Worm (Caenorhabditis elegans) whole organism, L4 larva: ENCODE measurements around the gene F38B6.8.

Experiments
- F37D6.2 ChIP-seq: sonication (generic microtip); optimal IDR thresholded peaks from 2 replicates; lab custom pipeline; 2016; ENCODE audit warnings: mild to moderate bottlenecking, missing genetic modification characterization, missing compliant biosample characterization
- F44E2.7 ChIP-seq: fragments of 200-800 bp; sonication (Bioruptor generic); IDR thresholded peaks from 2 replicates; pipeline ENCODE4 v2.1.2; 2022; ENCODE audit warnings: missing genetic modification characterization, missing compliant biosample characterization
- T20F7.1 ChIP-seq: fragments of 200-800 bp; sonication (Bioruptor generic); optimal IDR thresholded peaks from 2 replicates; lab custom pipeline; 2018; ENCODE audit warnings: mild to moderate bottlenecking, missing genetic modification characterization, missing compliant biosample characterization
- Y105C5A.15 ChIP-seq: fragments of 200-800 bp; sonication (Bioruptor generic); IDR thresholded peaks from 2 replicates; pipeline ENCODE4 v1.3.6; 2022; ENCODE audit warnings: missing genetic modification characterization, missing compliant biosample characterization
- Y5F2A.4 ChIP-seq: fragments of 200-800 bp; sonication (Bioruptor generic); optimal IDR thresholded peaks from 2 replicates; lab custom pipeline; 2018; ENCODE audit warnings: mild to moderate bottlenecking, missing genetic modification characterization, missing compliant biosample characterization
- Y75B8A.6 ChIP-seq: fragments of 200-800 bp; sonication (Bioruptor generic); IDR thresholded peaks from 2 replicates; pipeline ENCODE4 v1.3.6; 2022; ENCODE audit warnings: missing genetic modification reagents, missing genetic modification characterization, missing compliant biosample characterization
- ZK337.2 ChIP-seq: fragments of 200-800 bp; sonication (Bioruptor generic); IDR thresholded peaks from 2 replicates; pipeline ENCODE4 v1.3.6; 2022; ENCODE audit warnings: missing genetic modification reagents, missing genetic modification characterization, missing compliant biosample characterization
- ZK546.5 ChIP-seq, 2 experiments: sonication (generic microtip); optimal IDR thresholded peaks; 2 replicates each; lab custom pipeline; 2017; ENCODE audit warnings: missing biosample characterization in 2 of 2, missing genetic modification characterization in 2 of 2
- aly-2 ChIP-seq: sonication (generic microtip); optimal IDR thresholded peaks from 2 replicates; lab custom pipeline; 2018; ENCODE audit warnings: missing biosample characterization, missing genetic modification characterization
- ceh-28 ChIP-seq: fragments of 150-350 bp; optimal IDR thresholded peaks from 2 replicates; lab custom pipeline; 2014; ENCODE audit warnings: missing biosample characterization, missing genetic modification reagents, missing genetic modification characterization
- ces-1 ChIP-seq: fragments of 150-350 bp; sonication (generic microtip); optimal IDR thresholded peaks from 4 replicates; lab custom pipeline; 2014; ENCODE audit warnings: missing biosample characterization, missing genetic modification reagents, missing genetic modification characterization
- daf-12 ChIP-seq: fragments of 150-350 bp; optimal IDR thresholded peaks from 2 replicates; lab custom pipeline; 2014; ENCODE audit warnings: missing biosample characterization, missing genetic modification reagents, missing genetic modification characterization
- daf-16 ChIP-seq, 3 experiments: sonication (generic microtip); optimal IDR thresholded peaks; 2 replicates each; lab custom pipeline; 2016 to 2017; ENCODE audit warnings: missing genetic modification characterization in 3 of 3, missing genetic modification reagents in 3 of 3, mild to moderate bottlenecking in 2 of 3, missing compliant biosample characterization in 2 of 3, missing biosample characterization in 1 of 3, moderate library complexity in 1 of 3
- dmd-6 ChIP-seq: fragments of 200-800 bp; sonication (Bioruptor generic); IDR thresholded peaks from 2 replicates; pipeline ENCODE4 v1.3.6; 2022; ENCODE audit warnings: missing genetic modification reagents, missing genetic modification characterization, missing compliant biosample characterization
- dpl-1 ChIP-seq: fragments of 150-350 bp; optimal IDR thresholded peaks from 2 replicates; lab custom pipeline; 2014; ENCODE audit warnings: missing biosample characterization, missing genetic modification reagents, missing genetic modification characterization
- duxl-1 ChIP-seq: sonication (generic microtip); optimal IDR thresholded peaks from 2 replicates; lab custom pipeline; 2016; ENCODE audit warnings: mild to moderate bottlenecking, missing genetic modification characterization, moderate library complexity, missing compliant biosample characterization; ENCODE audit not compliant: poor library complexity
- dve-1 ChIP-seq: sonication (generic microtip); optimal IDR thresholded peaks from 2 replicates; lab custom pipeline; 2017; ENCODE audit warnings: antibody characterized with exemption, mild to moderate bottlenecking, missing genetic modification characterization, missing compliant biosample characterization; ENCODE audit not compliant: insufficient read depth
- egl-27 ChIP-seq: sonication (generic microtip); optimal IDR thresholded peaks from 3 replicates; lab custom pipeline; 2017; ENCODE audit warnings: missing biosample characterization, missing genetic modification reagents, missing genetic modification characterization
- egl-43 ChIP-seq: fragments of 200-800 bp; sonication (Bioruptor generic); IDR thresholded peaks from 2 replicates; pipeline ENCODE4 v1.3.6; 2022; ENCODE audit warnings: missing genetic modification reagents, missing genetic modification characterization, missing compliant biosample characterization
- fkh-10 ChIP-seq: fragments of 150-350 bp; optimal IDR thresholded peaks from 2 replicates; lab custom pipeline; 2014; ENCODE audit warnings: missing biosample characterization, missing genetic modification reagents, missing genetic modification characterization
- fos-1 ChIP-seq: fragments of 150-350 bp; optimal IDR thresholded peaks from 2 replicates; lab custom pipeline; 2014; ENCODE audit warnings: missing biosample characterization, missing genetic modification characterization
- hif-1 ChIP-seq, 2 experiments: sonication (generic microtip); optimal IDR thresholded peaks; 2 replicates each; lab custom pipeline; 2016 to 2017; ENCODE audit warnings: missing compliant biosample characterization in 2 of 2, missing genetic modification characterization in 2 of 2, missing genetic modification reagents in 2 of 2, missing genotype in 2 of 2, mild to moderate bottlenecking in 1 of 2
- hlh-11 ChIP-seq: fragments of 200-800 bp; sonication (Bioruptor generic); optimal IDR thresholded peaks from 2 replicates; lab custom pipeline; 2018; ENCODE audit warnings: mild to moderate bottlenecking, missing genetic modification characterization, missing compliant biosample characterization
- hmg-1.1 ChIP-seq: fragments of 200-800 bp; sonication (Bioruptor generic); IDR thresholded peaks from 2 replicates; pipeline ENCODE4 v1.3.6; 2022; ENCODE audit warnings: missing genetic modification reagents, missing genetic modification characterization, missing compliant biosample characterization
- lim-7 ChIP-seq: fragments of 200-800 bp; sonication (Bioruptor generic); IDR thresholded peaks from 2 replicates; pipeline ENCODE4 v1.3.6; 2022; ENCODE audit warnings: missing genetic modification characterization, missing compliant biosample characterization
- lin-1 ChIP-seq: fragments of 200-800 bp; sonication (Bioruptor generic); IDR thresholded peaks from 2 replicates; pipeline ENCODE4 v1.3.6; 2022; ENCODE audit warnings: missing genetic modification reagents, missing genetic modification characterization, missing compliant biosample characterization
- lin-15B ChIP-seq: fragments of 150-350 bp; sonication (generic microtip); optimal IDR thresholded peaks from 3 replicates; lab custom pipeline; 2014; ENCODE audit warnings: missing biosample characterization, missing genetic modification characterization
- lin-38 ChIP-seq: fragments of 200-800 bp; sonication (Bioruptor generic); IDR thresholded peaks from 2 replicates; pipeline ENCODE4 v1.3.6; 2022; ENCODE audit warnings: missing genetic modification reagents, missing genetic modification characterization, missing compliant biosample characterization
- mdl-1 ChIP-seq, 2 experiments: fragments of 150-350 bp in 1 of 2; sonication (generic microtip) in 1 of 2; optimal IDR thresholded peaks; 2 replicates each; lab custom pipeline; 2014 to 2017; ENCODE audit warnings: missing biosample characterization in 2 of 2, missing genetic modification characterization in 2 of 2
- mdt-29 ChIP-seq: fragments of 200-800 bp; sonication (Bioruptor generic); IDR thresholded peaks from 2 replicates; pipeline ENCODE4 v1.3.6; 2022; ENCODE audit warnings: missing genetic modification reagents, missing genetic modification characterization, missing compliant biosample characterization
- mep-1 ChIP-seq: fragments of 150-350 bp; sonication (generic microtip); optimal IDR thresholded peaks from 3 replicates; lab custom pipeline; 2014; ENCODE audit warnings: missing biosample characterization, missing genetic modification characterization
- nhr-102 ChIP-seq: sonication (generic microtip); optimal IDR thresholded peaks from 2 replicates; lab custom pipeline; 2016; ENCODE audit warnings: mild to moderate bottlenecking, missing genetic modification characterization, moderate library complexity, missing compliant biosample characterization
- nhr-237 ChIP-seq: sonication (generic microtip); optimal IDR thresholded peaks from 2 replicates; lab custom pipeline; 2017; ENCODE audit warnings: missing biosample characterization, missing genetic modification characterization
- nhr-28 ChIP-seq: fragments of 150-350 bp; optimal IDR thresholded peaks from 2 replicates; lab custom pipeline; 2014; ENCODE audit warnings: missing biosample characterization, missing genetic modification characterization
- nhr-48 ChIP-seq: sonication (generic microtip); optimal IDR thresholded peaks from 2 replicates; lab custom pipeline; 2016; ENCODE audit warnings: mild to moderate bottlenecking, missing genetic modification characterization, missing compliant biosample characterization
- nhr-6 ChIP-seq: fragments of 150-350 bp; optimal IDR thresholded peaks from 2 replicates; lab custom pipeline; 2014; ENCODE audit warnings: missing biosample characterization, missing genetic modification characterization
- nhr-76 ChIP-seq: fragments of 150-350 bp; optimal IDR thresholded peaks from 2 replicates; lab custom pipeline; 2014; ENCODE audit warnings: missing biosample characterization, missing genetic modification characterization
- nhr-77 ChIP-seq: fragments of 150-350 bp; optimal IDR thresholded peaks from 2 replicates; lab custom pipeline; 2014; ENCODE audit warnings: missing biosample characterization, missing genetic modification characterization
- php-3 ChIP-seq: fragments of 200-800 bp; sonication (Bioruptor generic); IDR thresholded peaks from 2 replicates; pipeline ENCODE4 v1.3.6; 2022; ENCODE audit warnings: missing genetic modification reagents, missing genetic modification characterization, missing compliant biosample characterization
- pqm-1 ChIP-seq: sonication (generic microtip); optimal IDR thresholded peaks from 2 replicates; lab custom pipeline; 2017; ENCODE audit warnings: missing biosample characterization, missing genetic modification characterization
- rbr-2 ChIP-seq: sonication (generic microtip); optimal IDR thresholded peaks from 2 replicates; lab custom pipeline; 2016; ENCODE audit warnings: missing genotype, missing genetic modification characterization, missing compliant biosample characterization
- sdz-12 ChIP-seq: fragments of 200-800 bp; sonication (Bioruptor generic); optimal IDR thresholded peaks from 2 replicates; lab custom pipeline; 2018; ENCODE audit warnings: mild to moderate bottlenecking, missing genetic modification characterization, missing compliant biosample characterization
- set-16 ChIP-seq: fragments of 200-800 bp; sonication (Bioruptor generic); IDR thresholded peaks from 2 replicates; pipeline ENCODE4 v1.3.6; 2022; ENCODE audit warnings: missing genetic modification reagents, missing genetic modification characterization, missing compliant biosample characterization
- snpc-1.2 ChIP-seq: fragments of 200-800 bp; sonication (Bioruptor generic); IDR thresholded peaks from 2 replicates; pipeline ENCODE4 v1.3.6; 2022; ENCODE audit warnings: missing genetic modification reagents, missing genetic modification characterization, missing compliant biosample characterization
- tra-1 ChIP-seq: fragments of 200-800 bp; sonication (Bioruptor generic); IDR thresholded peaks from 2 replicates; pipeline ENCODE4 v1.3.6; 2022; ENCODE audit warnings: missing genetic modification reagents, missing genetic modification characterization, missing compliant biosample characterization
- unc-130 ChIP-seq: sonication (generic microtip); optimal IDR thresholded peaks from 2 replicates; lab custom pipeline; 2016; ENCODE audit warnings: missing genetic modification reagents, missing genetic modification characterization, missing compliant biosample characterization
- unc-62 ChIP-seq, 3 experiments: fragments of 150-350 bp in 1 of 3; sonication (generic microtip); optimal IDR thresholded peaks in 2 of 3; peaks in 1 of 3; 1 replicate in 1 of 3; 2 replicates in 2 of 3; lab custom pipeline; 2014 to 2017; ENCODE audit warnings: missing biosample characterization in 3 of 3, missing genetic modification characterization in 3 of 3, missing genetic modification reagents in 3 of 3, missing genotype in 1 of 3
- vab-7 ChIP-seq: fragments of 200-800 bp; sonication (Bioruptor generic); IDR thresholded peaks from 2 replicates; pipeline ENCODE4 v1.3.6; 2022; ENCODE audit warnings: missing genetic modification reagents, missing genetic modification characterization, missing compliant biosample characterization
- zfp-3 ChIP-seq: fragments of 200-800 bp; sonication (Bioruptor generic); conservative IDR thresholded peaks from 2 replicates; pipeline ENCODE4 v1.3.6; 2022; ENCODE audit warnings: missing genetic modification reagents, missing genetic modification characterization, missing compliant biosample characterization
- zip-2 ChIP-seq: fragments of 150-350 bp; optimal IDR thresholded peaks from 2 replicates; lab custom pipeline; 2014; ENCODE audit warnings: missing biosample characterization, missing genetic modification characterization
- ztf-11 ChIP-seq: fragments of 150-350 bp; optimal IDR thresholded peaks from 2 replicates; lab custom pipeline; 2014; ENCODE audit warnings: missing biosample characterization, missing genetic modification characterization
- ztf-7 ChIP-seq: fragments of 150-350 bp; optimal IDR thresholded peaks from 2 replicates; lab custom pipeline; 2014; ENCODE audit warnings: missing biosample characterization, missing genetic modification characterization

F38B6.8 gene

DNA sequence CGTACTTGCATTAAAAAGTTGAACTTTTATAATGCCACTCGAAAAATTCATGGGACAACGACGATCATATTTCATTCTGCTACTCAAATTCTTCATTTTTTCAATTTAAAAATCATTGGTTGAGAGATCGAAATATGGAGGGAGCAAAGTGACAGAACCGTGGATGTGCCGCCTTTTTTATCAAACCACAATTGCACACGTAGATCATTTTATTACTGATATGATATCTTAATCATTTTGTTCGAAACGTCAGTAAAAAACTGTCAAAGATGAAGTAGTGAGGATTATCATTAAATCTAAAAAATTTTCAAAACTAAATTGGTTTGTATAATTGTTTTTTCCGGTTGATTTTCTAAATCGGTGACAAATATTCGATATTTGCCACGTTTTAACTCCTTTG lies 28.4 kb downstream of the F38B6.8 start (continued):
- TF ChIP-seq mdt-29 (GFP tag; lab: Robert Waterston, UW) (no peak), Y75B8A.6 (GFP tag; lab: Robert Waterston, UW) (no peak), F37D6.2 (no peak), dpl-1 (no peak), nhr-6 (tag; lab: Kevin White, UChicago) (no peak), lim-7 (GFP tag; lab: Robert Waterston, UW) (no peak), hmg-1.1 (GFP tag; lab: Robert Waterston, UW) (no peak), zfp-3 (GFP tag; lab: Robert Waterston, UW) (no peak), hif-1 (tag; optimal IDR thresholded peaks at IDR 0.05; lab: Kevin White, UChicago) (no peak), php-3 (peak; percentile 62; the same call in 1 of the 2 replicates), aly-2 (no peak), daf-16 (GFP tag; optimal IDR thresholded peaks at IDR 0.05; lab: Kevin White, UChicago) (no peak), daf-16 (tag; optimal IDR thresholded peaks at IDR 0.05; lab: Kevin White, UChicago) (no peak), dmd-6 (GFP tag; lab: Robert Waterston, UW) (peak; percentile 79), hlh-11 (peak; percentile 32), ZK337.2 (no peak), nhr-77 (tag; lab: Kevin White, UChicago) (no peak), tra-1 (GFP tag; lab: Robert Waterston, UW) (0 out of 2 replicates have a peak, but pooled peaks have one; percentile 38), lin-38 (no peak), nhr-28 (tag; lab: Kevin White, UChicago) (peak; percentile 20), ztf-11 (no peak), fkh-10 (GFP tag; lab: Kevin White, UChicago) (no peak), Y105C5A.15 (GFP tag; lab: Robert Waterston, UW) (no peak), F44E2.7 (GFP tag; lab: Robert Waterston, UW) (no peak), ceh-28 (tag; lab: Kevin White, UChicago) (no peak), fos-1 (no peak), snpc-1.2 (no peak), lin-1 (GFP tag; lab: Robert Waterston, UW) (no peak), ZK546.5 (tag; optimal IDR thresholded peaks at IDR 0.05; lab: Kevin White, UChicago) (no peak), zip-2 (no peak), nhr-237 (tag; lab: Kevin White, UChicago) (no peak), egl-27 (no peak), nhr-48 (tag; lab: Kevin White, UChicago) (no peak), egl-43 (GFP tag; lab: Robert Waterston, UW) (no peak), unc-62 (GFP tag; optimal IDR thresholded peaks at IDR 0.05 in 1 of 2; lab: Kevin White, UChicago) (peak in 1 of 2 experiments; percentile 34), unc-62 (tag; optimal IDR thresholded peaks at IDR 0.05; lab: Kevin White, UChicago) (no peak), T20F7.1 (GFP tag; lab: Kevin White, UChicago) (no peak), nhr-76 (no peak), sdz-12 (GFP tag; lab: Kevin White, UChicago) (no peak), lin-15B (tag; lab: Kevin White, UChicago) (no peak), unc-130 (GFP tag; lab: Kevin White, UChicago) (no peak)
- TF ChIP-seq, all 104 proteins: peak for 8

DNA sequence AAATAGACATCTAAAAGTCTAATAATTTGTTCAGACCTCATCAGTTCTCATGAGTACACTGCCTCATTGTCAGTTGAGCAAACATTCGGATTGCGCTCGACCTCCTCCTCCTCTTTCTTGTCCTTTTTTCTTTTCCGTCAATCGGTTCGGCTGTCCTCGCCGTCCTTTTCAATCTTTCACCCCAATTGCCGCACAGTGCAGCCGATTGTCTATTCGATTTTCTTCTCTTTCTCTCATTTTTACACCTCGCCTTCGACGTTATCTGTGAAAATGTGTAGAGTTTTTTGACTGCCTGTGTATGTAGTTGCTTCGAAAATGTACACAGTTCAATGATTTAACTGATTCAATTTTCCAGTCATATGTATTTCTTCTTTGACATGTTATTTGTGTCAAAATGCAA lies 29.4 kb downstream of the F38B6.8 start:
- no peak for TF ChIP-seq Y5F2A.4 (GFP tag; lab: Kevin White, UChicago)
- no peak for TF ChIP-seq vab-7 (GFP tag; lab: Robert Waterston, UW)
- no peak for TF ChIP-seq unc-130 (GFP tag; lab: Kevin White, UChicago)
- no peak for TF ChIP-seq daf-12 (tag; lab: Kevin White, UChicago)
- no peak for TF ChIP-seq ztf-11
- TF ChIP-seq hlh-11: peak; percentile 75
- TF ChIP-seq nhr-28 (tag; lab: Kevin White, UChicago): peak; percentile 78
- peak in 1 of 2 experiments; percentile 80 for TF ChIP-seq unc-62 (GFP tag; optimal IDR thresholded peaks at IDR 0.05 in 1 of 2; lab: Kevin White, UChicago)
- TF ChIP-seq unc-62 (tag; optimal IDR thresholded peaks at IDR 0.05; lab: Kevin White, UChicago): no peak
- no peak for TF ChIP-seq ces-1 (GFP tag; lab: Kevin White, UChicago)
- TF ChIP-seq mdl-1 (tag; optimal IDR thresholded peaks at IDR 0.05; lab: Kevin White, UChicago): peak in 1 of 2 experiments; percentile 38
- no peak for TF ChIP-seq ztf-7 (tag; lab: Kevin White, UChicago)
- peak; percentile 54 for TF ChIP-seq mep-1 (tag; lab: Kevin White, UChicago)
- no peak for TF ChIP-seq nhr-102 (tag; lab: Kevin White, UChicago)
- no peak for TF ChIP-seq rbr-2
- TF ChIP-seq pqm-1 (tag; lab: Kevin White, UChicago): peak; percentile 56
- TF ChIP-seq set-16: no peak
- peak; percentile 34 for TF ChIP-seq dve-1 (tag; lab: Kevin White, UChicago)
- no peak for TF ChIP-seq duxl-1 (tag; lab: Kevin White, UChicago)
